Fruit fly (Drosophila melanogaster) whole organism, wandering third instar larva: ENCODE results near the gene CG42740.

Experiments used
- Abd-B ChIP-seq: fragments of >200 bp; optimal IDR thresholded peaks from 2 replicates; lab custom pipeline; 2017; ENCODE audit warnings: missing biosample characterization, missing genetic modification characterization
- CG32264 ChIP-seq: fragments of 200-800 bp; sonication (Bioruptor generic); optimal IDR thresholded peaks from 2 replicates; lab custom pipeline; 2016; ENCODE audit warnings: missing biosample characterization, missing genetic modification characterization
- CrebA ChIP-seq: fragments of 200-800 bp; sonication (Bioruptor generic); optimal IDR thresholded peaks from 2 replicates; lab custom pipeline; 2016; ENCODE audit warnings: missing biosample characterization, mild to moderate bottlenecking, missing genetic modification characterization, borderline replicate concordance
- Dfd ChIP-seq: fragments of >200 bp; optimal IDR thresholded peaks from 2 replicates; lab custom pipeline; 2017; ENCODE audit warnings: missing biosample characterization, missing genetic modification characterization
- GATAd ChIP-seq: sonication (Bioruptor generic); optimal IDR thresholded peaks from 2 replicates; lab custom pipeline; 2016; ENCODE audit warnings: missing biosample characterization, missing genetic modification characterization
- Hnf4 ChIP-seq: fragments of 200-800 bp; sonication (Bioruptor generic); optimal IDR thresholded peaks from 2 replicates; lab custom pipeline; 2016; ENCODE audit warnings: missing biosample characterization, mild to moderate bottlenecking, missing genetic modification characterization
- Hr78 ChIP-seq: fragments of >200 bp; optimal IDR thresholded peaks from 2 replicates; lab custom pipeline; 2017; ENCODE audit warnings: missing biosample characterization, missing genetic modification characterization
- Hr83 ChIP-seq: fragments of 200-300 bp; sonication (Bioruptor generic); optimal IDR thresholded peaks from 2 replicates; lab custom pipeline; 2016; ENCODE audit warnings: missing biosample characterization, mild to moderate bottlenecking, missing genetic modification characterization, moderate library complexity; ENCODE audit not compliant: poor library complexity, severe bottlenecking
- Mio ChIP-seq: sonication (Bioruptor generic); optimal IDR thresholded peaks from 2 replicates; lab custom pipeline; 2016; ENCODE audit warnings: missing biosample characterization, missing genetic modification characterization
- Myc ChIP-seq: fragments of >200 bp; optimal IDR thresholded peaks from 2 replicates; lab custom pipeline; 2017
- Rel ChIP-seq, 2 experiments: fragments of 200-800 bp; sonication (Bioruptor generic) in 1 of 2; optimal IDR thresholded peaks; 2 replicates in 1 of 2; 3 replicates in 1 of 2; lab custom pipeline; 2016 to 2019; ENCODE audit warnings: mild to moderate bottlenecking in 2 of 2, missing biosample characterization in 2 of 2, missing genetic modification characterization in 2 of 2, moderate library complexity in 1 of 2
- Sp1 ChIP-seq: fragments of 200-800 bp; sonication (Bioruptor generic); optimal IDR thresholded peaks from 3 replicates; lab custom pipeline; 2019; ENCODE audit warnings: missing biosample characterization, mild to moderate bottlenecking, missing genetic modification characterization, moderate library complexity
- Vsx2 ChIP-seq: fragments of 200-300, 225-300 bp; sonication (Bioruptor generic); optimal IDR thresholded peaks from 2 replicates; lab custom pipeline; 2018; ENCODE audit warnings: missing biosample characterization, missing genetic modification characterization; ENCODE audit not compliant: partially characterized antibody
- br ChIP-seq: fragments of 200-800 bp; sonication (Bioruptor generic); optimal IDR thresholded peaks from 2 replicates; lab custom pipeline; 2016; ENCODE audit warnings: missing biosample characterization, missing genetic modification characterization
- brk ChIP-seq: fragments of 200-800 bp; sonication (Bioruptor generic); optimal IDR thresholded peaks from 2 replicates; lab custom pipeline; 2016; ENCODE audit warnings: missing biosample characterization, mild to moderate bottlenecking, missing genetic modification characterization
- dmrt93B ChIP-seq: fragments of 200-800 bp; sonication (Bioruptor generic); optimal IDR thresholded peaks from 2 replicates; lab custom pipeline; 2018; ENCODE audit warnings: missing biosample characterization, mild to moderate bottlenecking, missing genetic modification characterization
- dsf ChIP-seq: sonication (Bioruptor generic); optimal IDR thresholded peaks from 2 replicates; lab custom pipeline; 2016; ENCODE audit warnings: missing biosample characterization, missing genetic modification characterization, borderline replicate concordance
- foxo ChIP-seq, 2 experiments: fragments of 200-800 bp; sonication (Bioruptor generic); optimal IDR thresholded peaks; 2 replicates in 1 of 2; 3 replicates in 1 of 2; lab custom pipeline; 2016 to 2017; ENCODE audit warnings: missing biosample characterization in 2 of 2, missing genetic modification characterization in 2 of 2
- fru ChIP-seq: fragments of 200-800 bp; sonication (Bioruptor generic); optimal IDR thresholded peaks from 3 replicates; lab custom pipeline; 2016; ENCODE audit warnings: missing biosample characterization, mild to moderate bottlenecking, missing genetic modification characterization
- jim ChIP-seq: fragments of 175-275, 200-325 bp; sonication (Bioruptor generic); optimal IDR thresholded peaks from 2 replicates; lab custom pipeline; 2016; ENCODE audit warnings: missing biosample characterization, mild to moderate bottlenecking, missing genetic modification characterization
- lola ChIP-seq: fragments of >200 bp; optimal IDR thresholded peaks from 2 replicates; lab custom pipeline; 2017; ENCODE audit warnings: missing biosample characterization, missing genetic modification characterization
- psq ChIP-seq: fragments of 200-800 bp; sonication (Bioruptor generic); optimal IDR thresholded peaks from 3 replicates; lab custom pipeline; 2017; ENCODE audit warnings: missing biosample characterization, mild to moderate bottlenecking, missing genetic modification characterization, moderate library complexity
- rgr ChIP-seq: fragments of 200-800 bp; sonication (Bioruptor generic); optimal IDR thresholded peaks from 3 replicates; lab custom pipeline; 2016; ENCODE audit warnings: missing biosample characterization, mild to moderate bottlenecking, missing genetic modification characterization
- sage ChIP-seq: fragments of 200-800 bp; sonication (Bioruptor generic); optimal IDR thresholded peaks from 2 replicates; lab custom pipeline; 2016; ENCODE audit warnings: missing biosample characterization, mild to moderate bottlenecking, missing genetic modification characterization
- usp ChIP-seq: fragments of >200 bp; optimal IDR thresholded peaks from 2 replicates; lab custom pipeline; 2017; ENCODE audit warnings: missing biosample characterization, missing genetic modification characterization
- woc ChIP-seq: sonication (Bioruptor generic); optimal IDR thresholded peaks from 2 replicates; lab custom pipeline; 2016; ENCODE audit warnings: missing biosample characterization, mild to moderate bottlenecking, missing genetic modification characterization

The CG42740 gene

DNA sequence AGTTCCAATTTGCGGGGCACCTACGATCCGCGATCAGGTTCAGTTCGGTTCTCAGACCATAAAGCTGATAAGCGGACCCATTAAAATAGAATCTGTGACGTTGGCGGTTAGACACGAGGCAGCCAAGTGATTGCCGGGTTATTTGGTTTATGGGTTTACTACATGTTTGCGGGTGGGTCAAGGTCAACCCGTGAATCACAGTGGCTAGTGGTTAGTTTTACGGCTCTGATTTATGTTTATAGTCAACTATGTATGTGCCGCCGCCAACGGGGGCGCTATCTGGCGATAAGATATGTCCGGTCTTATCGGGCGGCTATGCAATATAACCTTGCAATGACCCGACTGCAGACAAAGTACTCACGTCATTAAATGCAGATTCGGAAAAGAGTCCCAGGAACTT, 26.7 kb upstream of the CG42740 start:
- TF ChIP-seq Hr78 (GFP tag; lab: Kevin White, UChicago) (no peak), CrebA (peak; percentile 22)

DNA sequence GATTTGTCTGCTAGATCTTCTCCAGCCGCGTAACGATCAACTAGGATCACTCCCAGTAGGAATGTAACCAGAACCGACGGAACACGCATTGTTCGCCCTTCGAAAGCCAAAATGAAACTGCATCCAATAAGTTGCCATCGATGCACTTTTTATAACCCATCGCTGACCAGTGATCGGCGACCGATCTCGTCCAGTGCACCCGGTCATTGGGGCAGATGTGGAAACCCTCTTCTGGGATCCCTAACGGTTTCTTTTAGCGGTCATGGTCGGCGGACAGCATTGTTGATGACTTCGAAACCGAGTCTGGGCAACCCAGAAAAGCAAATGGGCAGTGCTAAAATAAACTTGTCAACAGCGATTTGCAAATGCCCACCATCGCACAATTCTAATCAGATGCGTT, 22.2 kb upstream of the CG42740 start, which contains the start of gene Osi23:
TSS of gene Osi23 (minus strand) at position 101 of the 400 bp plus-strand sequence.
- TF ChIP-seq br (GFP tag; lab: Kevin White, UChicago) (no peak), Hr83 (GFP tag; lab: Kevin White, UChicago) (no peak), GATAd (GFP tag; lab: Kevin White, UChicago) (no peak), sage (no peak), Hnf4 (GFP tag; lab: Kevin White, UChicago) (no peak), brk (GFP tag; lab: Kevin White, UChicago) (no peak), dsf (GFP tag; lab: Kevin White, UChicago) (no peak), Abd-B (GFP tag; lab: Kevin White, UChicago) (no peak), jim (GFP tag; lab: Kevin White, UChicago) (no peak), Dfd (GFP tag; lab: Kevin White, UChicago) (no peak), lola (GFP tag; lab: Kevin White, UChicago) (no peak), usp (GFP tag; lab: Kevin White, UChicago) (no peak)

DNA sequence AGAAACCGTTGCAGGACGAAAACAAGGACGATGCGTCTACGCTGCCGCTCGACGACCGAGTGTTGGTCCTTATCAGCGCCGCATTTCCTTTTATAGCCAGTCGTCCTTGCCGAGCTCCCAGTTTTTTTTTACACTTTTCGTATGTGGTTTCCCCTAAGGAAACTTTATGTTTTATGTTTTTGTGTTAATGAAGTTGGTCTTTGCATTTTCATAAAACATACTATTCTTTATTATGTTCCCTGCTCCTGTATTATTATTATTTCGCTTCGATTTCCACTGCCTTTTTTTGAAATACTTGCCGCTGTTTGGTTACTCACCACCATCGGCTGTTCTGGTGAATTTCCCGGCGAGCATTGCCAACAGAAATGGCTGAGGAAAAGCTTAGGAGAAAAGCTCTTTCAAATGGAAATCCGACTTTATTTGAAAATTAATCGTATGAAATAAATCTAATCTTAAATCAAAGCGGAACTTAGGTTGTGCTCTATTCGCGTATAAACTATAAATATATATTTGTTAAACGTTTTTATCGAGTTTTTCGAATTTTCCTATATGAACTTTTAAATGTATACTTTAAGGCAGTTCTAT, 20.9 kb upstream of the CG42740 start, which contains the start of gene CG15537:
TSS of gene CG15537 (minus strand) at position 51 of the 585 bp plus-strand sequence.
- TF ChIP-seq psq (no peak), woc (GFP tag; lab: Kevin White, UChicago) (no peak), Myc (lab: Kevin White, UChicago) (no peak), Vsx2 (GFP tag; lab: Kevin White, UChicago) (no peak), usp (GFP tag; lab: Kevin White, UChicago) (no peak), fru (no peak), Mio (GFP tag; lab: Kevin White, UChicago) (no peak), br (GFP tag; lab: Kevin White, UChicago) (no peak), Sp1 (GFP tag; lab: Kevin White, UChicago) (no peak), lola (GFP tag; lab: Kevin White, UChicago) (no peak), CG32264 (GFP tag; lab: Kevin White, UChicago) (no peak), Dfd (GFP tag; lab: Kevin White, UChicago) (no peak), dmrt93B (no peak), Hnf4 (GFP tag; lab: Kevin White, UChicago) (no peak), GATAd (GFP tag; lab: Kevin White, UChicago) (no peak), dsf (GFP tag; lab: Kevin White, UChicago) (no peak)

DNA sequence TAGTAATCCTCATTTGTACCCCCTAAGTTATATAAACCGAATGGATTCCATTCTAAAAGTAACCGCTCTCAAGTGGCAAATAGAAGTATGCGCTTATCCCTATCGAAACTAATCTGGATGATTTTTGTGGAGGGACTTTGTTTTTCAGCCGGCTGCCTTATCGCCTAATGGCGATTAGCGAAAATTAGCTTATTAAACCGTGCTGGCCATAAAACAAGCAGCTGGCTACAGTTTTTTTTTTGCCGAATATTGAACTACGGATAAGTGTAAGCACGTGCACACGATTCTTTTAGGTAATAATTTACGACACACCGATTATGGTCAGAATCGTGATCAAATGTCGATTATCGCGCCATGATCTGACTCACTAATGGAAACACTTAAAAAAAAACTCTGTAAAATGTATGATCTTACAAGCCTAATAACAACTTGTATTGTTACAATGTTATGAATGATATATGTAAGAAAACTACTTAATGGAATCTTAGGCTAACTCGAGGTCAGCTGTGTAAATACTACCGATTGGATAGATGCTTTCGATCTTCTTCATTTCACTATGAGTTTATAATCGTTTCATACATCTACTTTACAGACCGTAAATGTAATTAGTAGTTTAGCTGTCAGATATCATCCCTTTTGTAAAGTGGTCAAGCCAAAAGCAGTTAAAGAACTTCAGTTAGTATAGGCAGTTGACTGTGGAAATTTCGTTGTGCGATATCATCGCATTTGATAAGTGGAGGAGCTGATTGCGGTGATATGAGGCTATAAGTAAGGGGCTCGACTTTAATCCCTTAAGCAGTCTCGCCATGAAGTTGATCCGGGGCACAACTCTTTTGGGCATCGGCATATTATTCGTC, 8.7 kb upstream of the CG42740 start, which contains the start of gene CG15534:
TSS of gene CG15534 (plus strand) at position 807 of the 857 bp plus-strand sequence.
- TF ChIP-seq br (GFP tag; lab: Kevin White, UChicago) (no peak), foxo (GFP tag; optimal IDR thresholded peaks at IDR 0.05; lab: Kevin White, UChicago) (no peak), Abd-B (GFP tag; lab: Kevin White, UChicago) (no peak), rgr (GFP tag; lab: Kevin White, UChicago) (no peak), psq (no peak), sage (no peak), Sp1 (GFP tag; lab: Kevin White, UChicago) (no peak), Rel (GFP tag; optimal IDR thresholded peaks at IDR 0.05; lab: Kevin White, UChicago) (no peak), Rel (tag; optimal IDR thresholded peaks at IDR 0.05; lab: Kevin White, UChicago) (peak; percentile 30), usp (GFP tag; lab: Kevin White, UChicago) (no peak), Hnf4 (GFP tag; lab: Kevin White, UChicago) (no peak), Mio (GFP tag; lab: Kevin White, UChicago) (no peak), Vsx2 (GFP tag; lab: Kevin White, UChicago) (peak; percentile 88), Dfd (GFP tag; lab: Kevin White, UChicago) (no peak)

DNA sequence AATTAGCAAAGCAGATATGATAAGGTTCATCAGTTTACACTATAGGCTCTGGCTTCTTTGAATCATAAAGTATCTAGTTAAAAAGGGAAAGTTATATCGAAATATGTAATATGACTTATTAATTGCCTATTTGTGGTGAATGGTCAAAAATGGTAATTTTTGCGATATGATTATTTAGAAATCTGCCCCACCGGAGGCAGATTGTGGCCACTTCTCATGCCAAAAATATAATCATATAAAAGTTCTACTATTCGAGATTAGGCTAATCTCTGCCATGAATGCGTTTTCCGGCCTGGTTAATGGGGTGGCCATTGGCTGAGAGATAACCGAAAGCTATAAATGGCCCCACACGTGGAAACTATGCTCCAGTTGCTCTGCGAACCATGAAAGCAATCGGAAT, 5.7 kb upstream of the CG42740 start, which contains the start of gene CG15533:
TSS of gene CG15533 (plus strand) at position 362 of the 400 bp plus-strand sequence.
- TF ChIP-seq Sp1 (GFP tag; lab: Kevin White, UChicago) (no peak), lola (GFP tag; lab: Kevin White, UChicago) (no peak), br (GFP tag; lab: Kevin White, UChicago) (no peak)
